Worm (Caenorhabditis elegans) whole organism, L2 larva: Measurements from ENCODE around the gene F59F3.6.

ENCODE experiments used
- C34F6.9 ChIP-seq: fragments of 150-350 bp; optimal IDR thresholded peaks from 2 replicates; lab custom pipeline; 2014; ENCODE audit warnings: missing biosample characterization, missing genetic modification characterization
- ama-1 ChIP-seq: fragments of 150-350 bp; optimal IDR thresholded peaks from 2 replicates; lab custom pipeline; 2018; ENCODE audit warnings: inconsistent platforms
- dmd-4 ChIP-seq: sonication (generic microtip); optimal IDR thresholded peaks from 2 replicates; lab custom pipeline; 2017; ENCODE audit warnings: missing biosample characterization, missing genetic modification characterization
- lin-13 ChIP-seq: fragments of 150-350 bp; optimal IDR thresholded peaks from 2 replicates; lab custom pipeline; 2014; ENCODE audit warnings: missing biosample characterization, missing genetic modification reagents, missing genetic modification characterization
- lsy-2 ChIP-seq, 2 experiments: fragments of 150-350 bp in 1 of 2; sonication (generic microtip) in 1 of 2; optimal IDR thresholded peaks; 2 replicates each; lab custom pipeline; 2014 to 2017; ENCODE audit warnings: missing biosample characterization in 2 of 2, missing genetic modification characterization in 2 of 2
- nhr-10 ChIP-seq: sonication (generic microtip); optimal IDR thresholded peaks from 2 replicates; lab custom pipeline; 2017; ENCODE audit warnings: missing biosample characterization, missing genetic modification characterization
- nhr-11 ChIP-seq: fragments of 150-350 bp; optimal IDR thresholded peaks from 2 replicates; lab custom pipeline; 2014; ENCODE audit warnings: missing biosample characterization, missing genetic modification characterization
- nhr-21 ChIP-seq: fragments of 150-350 bp; optimal IDR thresholded peaks from 2 replicates; lab custom pipeline; 2014; ENCODE audit warnings: missing biosample characterization, missing genetic modification characterization
- peb-1 ChIP-seq: fragments of 150-350 bp; optimal IDR thresholded peaks from 2 replicates; lab custom pipeline; 2014; ENCODE audit warnings: missing biosample characterization, missing genetic modification characterization
- sma-3 ChIP-seq: sonication (generic microtip); optimal IDR thresholded peaks from 2 replicates; lab custom pipeline; 2016; ENCODE audit warnings: missing genetic modification reagents, missing genetic modification characterization, missing compliant biosample characterization
- snpc-4 ChIP-seq: fragments of 150-350 bp; optimal IDR thresholded peaks from 2 replicates; lab custom pipeline; 2014; ENCODE audit warnings: missing biosample characterization, missing genetic modification characterization
- unc-62 ChIP-seq: fragments of 150-350 bp; optimal IDR thresholded peaks from 2 replicates; lab custom pipeline; 2014; ENCODE audit warnings: missing biosample characterization, missing genetic modification reagents, missing genetic modification characterization
- ztf-11 ChIP-seq: sonication (generic microtip); optimal IDR thresholded peaks from 2 replicates; lab custom pipeline; 2017; ENCODE audit warnings: missing biosample characterization, missing genetic modification characterization
- ztf-4 ChIP-seq: fragments of 150-350 bp; optimal IDR thresholded peaks from 2 replicates; lab custom pipeline; 2014; ENCODE audit warnings: missing biosample characterization, missing genetic modification characterization

DNA sequence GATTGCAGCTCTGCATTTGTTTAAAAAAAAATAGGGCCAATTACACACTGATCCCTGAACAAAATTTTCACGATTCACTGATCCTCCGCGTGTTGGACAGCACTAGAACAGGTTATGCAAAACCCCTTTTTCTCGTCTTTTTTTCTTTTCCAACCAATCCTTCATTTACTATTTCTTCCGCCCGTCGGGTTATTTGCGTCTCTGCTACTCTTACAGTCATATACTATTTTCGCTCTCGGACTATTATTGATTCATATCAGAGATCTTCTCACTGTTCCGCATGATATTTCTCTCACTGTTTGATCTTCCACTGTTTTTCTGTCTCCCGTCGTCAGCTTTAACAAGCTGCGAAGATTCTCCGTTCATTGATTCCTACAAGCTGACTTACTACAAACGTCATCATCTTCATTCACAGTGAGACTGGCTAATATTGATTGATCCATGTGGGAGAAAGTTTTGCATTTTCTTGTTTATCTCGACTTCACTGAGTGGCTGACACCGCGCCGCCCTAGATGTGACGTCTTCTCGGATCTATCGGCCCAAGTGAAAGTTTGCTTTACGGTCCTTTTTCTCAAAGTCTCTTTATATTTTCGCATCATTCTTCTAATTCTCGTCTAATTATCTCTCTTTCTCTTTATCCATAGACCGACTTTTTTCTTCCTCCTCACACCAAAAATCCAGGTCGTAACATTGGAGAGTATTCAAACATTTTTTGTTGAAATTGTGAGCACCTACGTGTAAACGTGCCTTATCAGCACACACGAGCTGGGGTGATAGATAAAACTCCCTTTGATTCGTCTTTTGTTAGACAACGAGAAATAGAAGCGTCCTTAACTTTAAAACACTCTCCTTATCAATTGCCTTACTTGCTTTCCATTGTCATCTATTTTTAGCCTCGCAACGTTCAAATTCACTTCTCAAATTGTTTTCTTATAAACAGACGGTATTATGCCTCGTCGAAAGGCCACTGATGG lies 37.3 kb upstream of the F59F3.6 start:
- TF ChIP-seq nhr-10 (no peak), sma-3 (GFP tag; lab: Kevin White, UChicago) (no peak), nhr-11 (tag; lab: Kevin White, UChicago) (no peak), dmd-4 (tag; lab: Kevin White, UChicago) (no peak), lsy-2 (tag; optimal IDR thresholded peaks at IDR 0.05; lab: Kevin White, UChicago) (no peak), snpc-4 (tag; lab: Kevin White, UChicago) (no peak), C34F6.9 (tag; lab: Kevin White, UChicago) (no peak), unc-62 (GFP tag; lab: Kevin White, UChicago) (no peak), nhr-21 (peak; percentile 35), lin-13 (GFP tag; lab: Kevin White, UChicago) (no peak), peb-1 (tag; lab: Kevin White, UChicago) (no peak), ztf-11 (no peak), ztf-4 (no peak), ama-1 (no peak)
